Fruit fly (Drosophila melanogaster) whole organism, embryonic: ENCODE data around the gene CG4611.

Source experiments
- Antp ChIP-seq: fragments of 200-800 bp; sonication (Bioruptor generic); optimal IDR thresholded peaks from 3 replicates; lab custom pipeline; 2016; ENCODE audit warnings: missing biosample characterization, missing genetic modification characterization
- Awh ChIP-seq: fragments of 200-800 bp; sonication (Bioruptor generic); IDR thresholded peaks from 2 replicates; pipeline ENCODE4, ENCODE4 v1.3.6; 2022; ENCODE audit warnings: missing biosample characterization, missing genetic modification characterization
- CG10565 ChIP-seq: fragments of 200-800 bp; sonication (Bioruptor generic); optimal IDR thresholded peaks from 3 replicates; lab custom pipeline; 2016; ENCODE audit warnings: missing biosample characterization, mild to moderate bottlenecking, missing genetic modification characterization
- CG11723 ChIP-seq: fragments of 200-800 bp; sonication (Bioruptor generic); optimal IDR thresholded peaks from 2 replicates; lab custom pipeline; 2017; ENCODE audit warnings: missing biosample characterization, mild to moderate bottlenecking, missing genetic modification characterization
- CG12299 ChIP-seq: fragments of 200-800 bp; sonication (Bioruptor generic); optimal IDR thresholded peaks from 2 replicates; lab custom pipeline; 2018; ENCODE audit warnings: missing biosample characterization, mild to moderate bottlenecking, missing genetic modification characterization
- CG17361 ChIP-seq: fragments of 200-800 bp; sonication (Bioruptor generic); IDR thresholded peaks from 3 replicates; pipeline ENCODE4 v1.3.6; 2022; ENCODE audit warnings: missing biosample characterization, missing genetic modification characterization
- CG17912 ChIP-seq: fragments of 200-800 bp; sonication (Bioruptor generic); optimal IDR thresholded peaks from 2 replicates; lab custom pipeline; 2018; ENCODE audit warnings: missing biosample characterization, mild to moderate bottlenecking, missing genetic modification characterization
- CG1792 ChIP-seq: fragments of 200-800 bp; sonication (Bioruptor generic); optimal IDR thresholded peaks from 2 replicates; lab custom pipeline; 2016; ENCODE audit warnings: missing biosample characterization, missing genetic modification characterization
- CG43689 ChIP-seq: fragments of 200-800 bp; sonication (Bioruptor generic); IDR thresholded peaks from 2 replicates; pipeline ENCODE4 v1.3.6; 2022; ENCODE audit warnings: missing biosample characterization, missing genetic modification characterization
- CG4707 ChIP-seq: fragments of 200-800 bp; sonication (Bioruptor generic); optimal IDR thresholded peaks from 2 replicates; lab custom pipeline; 2018; ENCODE audit warnings: missing biosample characterization, mild to moderate bottlenecking, missing genetic modification characterization, moderate library complexity
- Camta ChIP-seq: fragments of 200-800 bp; sonication (Bioruptor generic); optimal IDR thresholded peaks from 2 replicates; lab custom pipeline; 2016; ENCODE audit warnings: missing biosample characterization, missing genetic modification characterization
- Dip3 ChIP-seq: fragments of 200-800 bp; sonication (Bioruptor generic); optimal IDR thresholded peaks from 3 replicates; lab custom pipeline; 2016; ENCODE audit warnings: missing biosample characterization, missing genetic modification characterization
- E2f1 ChIP-seq: fragments of 200-800 bp; sonication (Bioruptor generic); IDR thresholded peaks from 2 replicates; pipeline ENCODE4 v1.3.6; 2022; ENCODE audit warnings: missing biosample characterization, missing genetic modification characterization
- Gsc ChIP-seq: fragments of 200-800 bp; sonication (Bioruptor generic); IDR thresholded peaks from 2 replicates; pipeline ENCODE4 v1.3.6; 2022; ENCODE audit warnings: missing biosample characterization, missing genetic modification characterization
- Meics ChIP-seq: fragments of 200-800 bp; sonication (Bioruptor generic); optimal IDR thresholded peaks from 2 replicates; lab custom pipeline; 2017; ENCODE audit warnings: missing biosample characterization, mild to moderate bottlenecking, missing genetic modification characterization
- Sin3A ChIP-seq: fragments of >200 bp; optimal IDR thresholded peaks from 2 replicates; lab custom pipeline; 2018
- Sox100B ChIP-seq: fragments of 200-800 bp; sonication (Bioruptor generic); optimal IDR thresholded peaks from 3 replicates; lab custom pipeline; 2018; ENCODE audit warnings: missing biosample characterization, mild to moderate bottlenecking, missing genetic modification characterization
- Spps ChIP-seq: fragments of 200-800 bp; sonication (Bioruptor generic); optimal IDR thresholded peaks from 2 replicates; lab custom pipeline; 2018; ENCODE audit warnings: missing biosample characterization, mild to moderate bottlenecking, missing genetic modification characterization
- Sry-β ChIP-seq: fragments of 200-800 bp; sonication (Bioruptor generic); optimal IDR thresholded peaks from 2 replicates; lab custom pipeline; 2018; ENCODE audit warnings: missing biosample characterization, mild to moderate bottlenecking, missing genetic modification characterization, moderate library complexity
- Taf1 ChIP-seq: fragments of 200-800 bp; sonication (Bioruptor generic); IDR thresholded peaks from 2 replicates; pipeline ENCODE4 v1.3.6; 2022; ENCODE audit warnings: missing biosample characterization, missing genetic modification characterization
- bab2 ChIP-seq: fragments of 200-800 bp; sonication (Bioruptor generic); optimal IDR thresholded peaks from 2 replicates; lab custom pipeline; 2016; ENCODE audit warnings: missing biosample characterization, missing genetic modification characterization
- bbx ChIP-seq: fragments of 200-800 bp; sonication (Bioruptor generic); IDR thresholded peaks from 2 replicates; pipeline ENCODE4 v1.3.6; 2022; ENCODE audit warnings: missing biosample characterization, missing genetic modification characterization; ENCODE audit not compliant: partially characterized antibody
- chinmo ChIP-seq: fragments of 200-800 bp; sonication (Bioruptor generic); IDR thresholded peaks from 4 replicates; pipeline ENCODE4 v1.3.6; 2022; ENCODE audit warnings: missing biosample characterization, missing genetic modification characterization; ENCODE audit not compliant: partially characterized antibody
- croc ChIP-seq: fragments of 200-800 bp; sonication (Bioruptor generic); conservative IDR thresholded peaks from 3 replicates; pipeline ENCODE4 v1.3.6; 2022; ENCODE audit warnings: missing biosample characterization, missing genetic modification characterization
- danr ChIP-seq: fragments of 200-800 bp; sonication (Bioruptor generic); IDR thresholded peaks from 2 replicates; pipeline ENCODE4 v1.3.6; 2022; ENCODE audit warnings: missing biosample characterization, missing genetic modification characterization
- eve ChIP-seq, 2 experiments: fragments of >200 bp; optimal IDR thresholded peaks; 2 replicates each; lab custom pipeline; 2017; ENCODE audit warnings: missing biosample characterization in 2 of 2, missing genetic modification characterization in 2 of 2
- ewg ChIP-seq: fragments of 200-800 bp; sonication (Bioruptor generic); optimal IDR thresholded peaks from 3 replicates; lab custom pipeline; 2017; ENCODE audit warnings: mild to moderate bottlenecking, missing biosample characterization, missing genetic modification reagents, missing genetic modification characterization
- grau ChIP-seq: fragments of 200-800 bp; optimal IDR thresholded peaks from 3 replicates; lab custom pipeline; 2019; ENCODE audit warnings: missing biosample characterization, mild to moderate bottlenecking, missing genetic modification characterization, moderate library complexity
- grn ChIP-seq: fragments of 200-800 bp; sonication (Bioruptor generic); optimal IDR thresholded peaks from 3 replicates; lab custom pipeline; 2017; ENCODE audit warnings: missing biosample characterization, missing genetic modification characterization
- gsb-n ChIP-seq: fragments of 200-800 bp; sonication (Bioruptor generic); optimal IDR thresholded peaks from 3 replicates; lab custom pipeline; 2018; ENCODE audit warnings: missing biosample characterization, mild to moderate bottlenecking, missing genetic modification characterization
- hbn ChIP-seq: fragments of 200-800 bp; sonication (Bioruptor generic); IDR thresholded peaks from 2 replicates; pipeline ENCODE4 v1.3.6; 2022; ENCODE audit warnings: missing biosample characterization, missing genetic modification characterization; ENCODE audit not compliant: partially characterized antibody
- her ChIP-seq: fragments of 200-800 bp; sonication (Bioruptor generic); optimal IDR thresholded peaks from 2 replicates; lab custom pipeline; 2016; ENCODE audit warnings: missing biosample characterization, missing genetic modification characterization
- hkb ChIP-seq, 2 experiments: fragments of 200-800 bp in 1 of 2; fragments of >200 bp in 1 of 2; sonication (Bioruptor generic) in 1 of 2; IDR thresholded peaks in 1 of 2; optimal IDR thresholded peaks in 1 of 2; 2 replicates each; pipeline versions ENCODE4 v1.3.6 to Lab custom; 2017 to 2022; ENCODE audit warnings: missing biosample characterization in 1 of 2, missing genetic modification characterization in 1 of 2
- kah ChIP-seq: fragments of 200-800 bp; sonication (Bioruptor generic); optimal IDR thresholded peaks from 2 replicates; lab custom pipeline; 2018; ENCODE audit warnings: missing biosample characterization, mild to moderate bottlenecking, missing genetic modification characterization
- nau ChIP-seq: fragments of 200-800 bp; sonication (Bioruptor generic); optimal IDR thresholded peaks from 3 replicates; lab custom pipeline; 2017; ENCODE audit warnings: missing biosample characterization, mild to moderate bottlenecking, missing genetic modification characterization, missing genetic modification reagents
- pum ChIP-seq: fragments of 200-800 bp; sonication (Bioruptor generic); optimal IDR thresholded peaks from 2 replicates; lab custom pipeline; 2016; ENCODE audit warnings: missing biosample characterization, missing genetic modification characterization
- repo ChIP-seq: fragments of 200-800 bp; sonication (Bioruptor generic); optimal IDR thresholded peaks from 2 replicates; lab custom pipeline; 2016; ENCODE audit warnings: missing biosample characterization, missing genetic modification characterization
- seq ChIP-seq: fragments of 200-800 bp; sonication (Bioruptor generic); IDR thresholded peaks from 2 replicates; pipeline ENCODE4 v1.3.6; 2022; ENCODE audit warnings: missing biosample characterization, missing genetic modification characterization
- sna ChIP-seq: fragments of 200-800 bp; sonication (Bioruptor generic); IDR thresholded peaks from 2 replicates; pipeline ENCODE4 v1.3.6; 2022; ENCODE audit warnings: missing biosample characterization, missing genetic modification characterization; ENCODE audit not compliant: partially characterized antibody
- tio ChIP-seq: fragments of 200-800 bp; sonication (Bioruptor generic); optimal IDR thresholded peaks from 2 replicates; lab custom pipeline; 2017; ENCODE audit warnings: missing biosample characterization, missing genetic modification characterization, inconsistent platforms

The CG4611 gene

dm6 chr3L:5139312-5139711 is 3.1 kb downstream of the CG4611 start, which contains the start of the genes Tcs5 and CHMP2B (continued):
- TF ChIP-seq sna: 0 out of 2 replicates have a peak, but pooled peaks have one; percentile 42
- TF ChIP-seq CG4707 (GFP tag; lab: Kevin White, UChicago): peak; percentile 97
- TF ChIP-seq danr (GFP tag; lab: Robert Waterston, UW): peak; percentile 100
- peak; percentile 99 for TF ChIP-seq Antp (GFP tag; lab: Kevin White, UChicago)
- peak; percentile 96 for TF ChIP-seq CG17361
- peak; percentile 98 for TF ChIP-seq Sox100B (GFP tag; lab: Kevin White, UChicago)
- TF ChIP-seq bab2 (GFP tag; lab: Kevin White, UChicago): peak; percentile 100
- TF ChIP-seq gsb-n (tag; lab: Kevin White, UChicago): peak; percentile 99
- TF ChIP-seq croc (GFP tag; lab: Robert Waterston, UW): peak; percentile 100
- TF ChIP-seq CG11723 (GFP tag; lab: Kevin White, UChicago): peak; percentile 100
- peak; percentile 99 for TF ChIP-seq nau
- peak; percentile 98 for TF ChIP-seq CG1792 (GFP tag; lab: Kevin White, UChicago)
- TF ChIP-seq E2f1 (GFP tag; lab: Robert Waterston, UW): peak; percentile 100
- peak; percentile 100 for TF ChIP-seq tio (GFP tag; lab: Kevin White, UChicago)
- TF ChIP-seq Dip3 (GFP tag; lab: Kevin White, UChicago): peak; percentile 100
- TF ChIP-seq pum (GFP tag; lab: Kevin White, UChicago): peak; percentile 100
- TF ChIP-seq CG12299: peak; percentile 99
- peak; percentile 99 for TF ChIP-seq grau
- peak; percentile 97 for TF ChIP-seq her (GFP tag; lab: Kevin White, UChicago)
- TF ChIP-seq grn: peak; percentile 95
- peak; percentile 99 for TF ChIP-seq Spps (tag; lab: Kevin White, UChicago)
- peak; percentile 100 for TF ChIP-seq seq (GFP tag; lab: Robert Waterston, UW)
- TF ChIP-seq ewg (GFP tag; lab: Kevin White, UChicago): peak; percentile 99
- TF ChIP-seq Meics (GFP tag; lab: Kevin White, UChicago): peak; percentile 99
- TF ChIP-seq Gsc (GFP tag; lab: Robert Waterston, UW): peak; percentile 100
- peak; percentile 99 for TF ChIP-seq repo
- peak; percentile 77 for TF ChIP-seq hkb (optimal IDR thresholded peaks at IDR 0.05; lab: Kevin White, UChicago)
- peak; percentile 100 for TF ChIP-seq hkb (GFP tag; IDR thresholded peaks at IDR 0.05; lab: Robert Waterston, UW)
- TF ChIP-seq Sin3A (lab: Kevin White, UChicago): peak; percentile 66
- TF ChIP-seq Camta (GFP tag; lab: Kevin White, UChicago): peak; percentile 100
- no peak for TF ChIP-seq bbx (GFP tag; lab: Robert Waterston, UW)
- TF ChIP-seq CG17912 (GFP tag; lab: Kevin White, UChicago): peak; percentile 99
- TF ChIP-seq Taf1 (GFP tag; lab: Robert Waterston, UW): peak; percentile 100
- TF ChIP-seq CG43689: peak; percentile 99
- TF ChIP-seq eve (GFP tag; optimal IDR thresholded peaks at IDR 0.05; lab: Kevin White, UChicago): peak in 1 of 2 experiments; percentile 80
- TF ChIP-seq kah (GFP tag; lab: Kevin White, UChicago): peak; percentile 98
- TF ChIP-seq hbn (GFP tag; lab: Robert Waterston, UW): no peak
- peak; percentile 100 for TF ChIP-seq Awh (GFP tag; lab: Robert Waterston, UW)
- peak; percentile 98 for TF ChIP-seq CG10565
- TF ChIP-seq chinmo (GFP tag; lab: Robert Waterston, UW): 0 out of 4 replicates have a peak, but pooled peaks have one; percentile 52
- TF ChIP-seq Sry-β (GFP tag; lab: Kevin White, UChicago): peak; percentile 80
- TF ChIP-seq, all 482 proteins: peak for 447
